Fruit fly (Drosophila melanogaster) S2 (cell line): ENCODE data around the gene CG42835.

Experiments used
- CG8478 ChIP-seq: fragments of >200 bp; optimal IDR thresholded peaks from 2 replicates; lab custom pipeline; 2018
- CTCF ChIP-seq, 2 experiments: fragments of >200 bp; optimal IDR thresholded peaks; 2 replicates each; lab custom pipeline; 2018

dm6 chr3R:17415439-17415838 lies 5.0 kb upstream of the CG42835 start, which contains the start of gene CG5866:
- TF ChIP-seq CG8478 (no peak), CTCF (optimal IDR thresholded peaks at IDR 0.05; lab: Kevin White, UChicago) (no peak)
